Worm (Caenorhabditis elegans): Measurements from ENCODE around the gene nhr-84.

nhr-84 gene

DNA sequence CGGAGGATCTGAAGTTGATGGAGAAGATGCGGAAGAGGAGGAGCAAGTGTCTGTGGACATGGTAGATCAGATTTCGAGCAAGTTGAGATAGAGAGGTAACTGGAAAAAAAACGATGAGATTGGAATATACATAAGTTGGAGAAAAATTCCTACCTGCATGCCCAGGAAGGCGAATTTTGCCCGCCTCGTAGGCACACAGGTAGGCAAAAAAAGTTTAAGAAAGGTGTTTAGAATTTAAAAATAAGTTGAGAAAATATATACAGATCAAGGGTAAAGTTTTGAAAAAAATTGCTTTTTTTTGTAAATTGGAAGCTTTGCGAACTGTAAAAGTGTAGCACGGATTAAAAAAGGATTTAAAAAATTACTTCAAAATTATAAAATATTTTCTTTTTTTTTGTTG lies at the start of gene nhr-84:
nhr-84 (minus strand) TSS at position 101 of the 400 bp plus-strand sequence.
- TF ChIP-seq pag-3 (tag; optimal IDR thresholded peaks at IDR 0.05; ENCODE audit: borderline replicate concordance, insufficient read depth) (no peak), efl-3 (GFP tag; optimal IDR thresholded peaks at IDR 0.05) (no peak), elt-2 (tag; optimal IDR thresholded peaks at IDR 0.05) (no peak), lin-15B (tag; optimal IDR thresholded peaks at IDR 0.05) (no peak), jun-1 (tag; optimal IDR thresholded peaks at IDR 0.05) (no peak), C34B4.2 (tag; optimal IDR thresholded peaks at IDR 0.05) (no peak), ceh-90 (tag; optimal IDR thresholded peaks at IDR 0.05) (no peak), nhr-84 (tag; optimal IDR thresholded peaks at IDR 0.05) (no peak), mdl-1 (tag; optimal IDR thresholded peaks at IDR 0.05) (no peak), tlp-1 (tag; optimal IDR thresholded peaks at IDR 0.05) (no peak), grh-1 (GFP tag; IDR thresholded peaks at IDR 0.05) (no peak), ztf-11 (tag; optimal IDR thresholded peaks at IDR 0.05) (no peak), mef-2 (tag; optimal IDR thresholded peaks at IDR 0.05) (no peak), ama-1 (optimal IDR thresholded peaks at IDR 0.05) (no peak), nhr-19 (GFP tag; conservative IDR thresholded peaks at IDR 0.05) (no peak), nhr-12 (tag; optimal IDR thresholded peaks at IDR 0.05) (no peak), lir-3 (tag; optimal IDR thresholded peaks at IDR 0.05; ENCODE audit: poor library complexity) (no peak), snpc-4 (tag; optimal IDR thresholded peaks at IDR 0.05) (no peak), unc-130 (tag; optimal IDR thresholded peaks at IDR 0.05) (no peak)

DNA sequence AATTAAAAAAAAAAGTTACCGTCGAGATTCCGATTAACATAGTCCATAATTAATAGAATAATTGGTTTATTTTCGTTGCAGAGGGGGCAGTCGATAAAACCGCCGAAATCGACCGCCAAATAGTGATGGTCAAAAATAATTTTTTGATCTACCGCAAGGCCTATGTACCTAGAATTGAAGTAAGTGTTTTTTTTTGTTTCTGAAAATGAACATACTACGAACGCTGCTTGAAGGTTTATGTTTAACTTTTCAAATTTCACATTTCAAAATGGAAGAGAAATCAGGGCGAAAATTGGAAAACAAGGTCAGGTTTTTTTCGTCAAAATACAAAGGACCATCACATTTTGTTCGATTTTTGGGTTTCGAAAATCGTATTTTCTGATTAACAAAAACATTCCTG lies 48.9 kb upstream of the nhr-84 start, which contains the start of gene pzf-1:
pzf-1 (minus strand) TSS at position 101 of the 400 bp plus-strand sequence.
- TF ChIP-seq nhr-84 (tag; optimal IDR thresholded peaks at IDR 0.05) (no peak), fkh-8 (tag; optimal IDR thresholded peaks at IDR 0.05) (no peak), fos-1 (tag; optimal IDR thresholded peaks at IDR 0.05) (no peak), tlp-1 (tag; optimal IDR thresholded peaks at IDR 0.05) (no peak), C34B4.2 (tag; optimal IDR thresholded peaks at IDR 0.05) (no peak), dpl-1 (GFP tag; optimal IDR thresholded peaks at IDR 0.05) (no peak), ceh-8 (GFP tag; optimal IDR thresholded peaks at IDR 0.05) (no peak), lin-13 (GFP tag; optimal IDR thresholded peaks at IDR 0.05) (no peak), pag-3 (tag; optimal IDR thresholded peaks at IDR 0.05; ENCODE audit: borderline replicate concordance, insufficient read depth) (no peak), zip-4 (GFP tag; optimal IDR thresholded peaks at IDR 0.05) (no peak), nhr-12 (tag; optimal IDR thresholded peaks at IDR 0.05) (no peak), nhr-77 (tag; optimal IDR thresholded peaks at IDR 0.05) (no peak), nhr-71 (tag; optimal IDR thresholded peaks at IDR 0.05) (no peak)

DNA sequence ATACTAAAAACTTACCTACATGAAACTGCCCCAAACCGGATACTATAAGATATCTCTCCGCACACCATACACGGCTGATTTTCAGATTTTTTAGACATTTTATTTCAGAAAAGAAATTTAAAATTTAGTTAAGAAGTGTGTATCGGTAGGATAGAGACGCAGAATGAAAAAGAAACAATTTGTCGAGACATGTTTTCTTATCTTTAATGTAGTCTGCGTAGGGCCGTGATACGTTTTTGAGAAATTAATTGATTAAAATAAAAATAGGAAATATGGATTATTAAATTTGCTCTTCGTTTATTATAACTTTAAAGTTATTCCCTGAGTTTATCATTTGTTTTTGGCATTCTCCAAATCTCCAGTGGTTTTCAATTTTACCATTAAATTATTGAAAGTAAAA lies 44.9 kb upstream of the nhr-84 start, which contains the start of gene nhr-108:
nhr-108 (minus strand) TSS at position 166 of the 400 bp plus-strand sequence.
- TF ChIP-seq Y116A8C.19 (tag; optimal IDR thresholded peaks at IDR 0.05; ENCODE audit: borderline replicate concordance) = no peak
- no peak for TF ChIP-seq efl-1 (optimal IDR thresholded peaks at IDR 0.05)
- TF ChIP-seq efl-1 (GFP tag; optimal IDR thresholded peaks at IDR 0.05 in 1 of 2) = peak in 1 of 2 experiments; percentile 85
- peak; percentile 22 for TF ChIP-seq elt-2 (tag; optimal IDR thresholded peaks at IDR 0.05)
- no peak for TF ChIP-seq nhr-84 (tag; optimal IDR thresholded peaks at IDR 0.05)
- TF ChIP-seq ceh-88 (GFP tag; IDR thresholded peaks at IDR 0.05) = no peak
- no peak for TF ChIP-seq C04F5.9 (tag; optimal IDR thresholded peaks at IDR 0.05)

DNA sequence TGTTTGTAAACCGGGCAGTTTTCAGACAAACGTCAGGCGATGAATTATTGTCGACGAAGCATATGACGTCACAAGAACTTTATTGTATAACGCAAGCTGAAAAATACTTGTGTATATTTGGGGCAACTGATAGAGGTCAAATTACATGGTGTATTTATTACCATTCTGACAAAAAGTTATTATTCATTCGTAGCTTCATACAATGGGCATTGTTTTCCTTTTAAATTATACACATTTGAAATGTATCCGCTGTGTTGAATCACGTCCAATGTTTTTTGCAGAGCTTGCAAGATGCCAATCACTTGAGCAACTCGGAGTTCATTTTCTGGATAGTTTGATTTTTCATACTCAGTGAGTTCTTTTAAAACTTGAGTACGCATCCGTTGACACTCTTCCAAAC lies 43.6 kb upstream of the nhr-84 start, which contains the start of gene F35E8.13:
F35E8.13 (plus strand) TSS at position 301 of the 400 bp plus-strand sequence.
- no peak for TF ChIP-seq fkh-8 (tag; optimal IDR thresholded peaks at IDR 0.05)
- TF ChIP-seq ztf-11 (tag; optimal IDR thresholded peaks at IDR 0.05) = no peak
- TF ChIP-seq ces-1 (GFP tag; optimal IDR thresholded peaks at IDR 0.05) = no peak
- TF ChIP-seq elt-3 (tag; optimal IDR thresholded peaks at IDR 0.05) = no peak
- TF ChIP-seq lin-13 (GFP tag; optimal IDR thresholded peaks at IDR 0.05) = no peak
- no peak for TF ChIP-seq snu-23 (GFP tag; optimal IDR thresholded peaks at IDR 0.05)
- no peak for TF ChIP-seq ceh-88 (GFP tag; IDR thresholded peaks at IDR 0.05)
- no peak for TF ChIP-seq zag-1 (tag; optimal IDR thresholded peaks at IDR 0.05)
- no peak for TF ChIP-seq pax-3 (tag; optimal IDR thresholded peaks at IDR 0.05)
- TF ChIP-seq hlh-4 (tag; optimal IDR thresholded peaks at IDR 0.05) = no peak
- no peak for TF ChIP-seq swsn-7 (tag; optimal IDR thresholded peaks at IDR 0.05)
- TF ChIP-seq alr-1 (tag; optimal IDR thresholded peaks at IDR 0.05; ENCODE audit: borderline replicate concordance) = no peak
- TF ChIP-seq lir-3 (tag; optimal IDR thresholded peaks at IDR 0.05; ENCODE audit: poor library complexity) = no peak
- no peak for TF ChIP-seq skn-1 (tag; optimal IDR thresholded peaks at IDR 0.05)
- no peak for TF ChIP-seq fos-1 (tag; optimal IDR thresholded peaks at IDR 0.05)
- no peak for TF ChIP-seq tlp-1 (tag; optimal IDR thresholded peaks at IDR 0.05)

All from whole organism, L1 larva.